Fruit fly (Drosophila melanogaster) S2 (cell line): Measurements from ENCODE around the gene Smyd3.

Experiments used
- CG8478 ChIP-seq: fragments of >200 bp; optimal IDR thresholded peaks from 2 replicates; lab custom pipeline; 2018
- CTCF ChIP-seq, 2 experiments: fragments of >200 bp; optimal IDR thresholded peaks; 2 replicates each; lab custom pipeline; 2018

- TF ChIP-seq CG8478 (lab: Kevin White, UChicago) (no peak), CTCF (optimal IDR thresholded peaks at IDR 0.05; lab: Kevin White, UChicago) (no peak)
These were observed 15.5 kb downstream of the Smyd3 start for dm6 chrX:2593094-2593752.
